Fruit fly (Drosophila melanogaster): ENCODE results near the gene RunxB.

Gene RunxB

dm6 chrX:20511382-20511853 lies 26.9 kb upstream of the RunxB start, which contains the start of gene CG1812:
Gene CG1812 (plus strand): TSS chrX:20511544.
- TF ChIP-seq CG7101 (tag; optimal IDR thresholded peaks at IDR 0.05) = peak; percentile 47
- TF ChIP-seq cic (GFP tag; optimal IDR thresholded peaks at IDR 0.05) = no peak
- no peak for TF ChIP-seq CG1620 (GFP tag; optimal IDR thresholded peaks at IDR 0.05)
- TF ChIP-seq cnc (optimal IDR thresholded peaks at IDR 0.05) = no peak
- TF ChIP-seq CG11617 (GFP tag; optimal IDR thresholded peaks at IDR 0.05) = peak; percentile 19
- peak; percentile 32 for TF ChIP-seq tj (GFP tag; optimal IDR thresholded peaks at IDR 0.05)
- peak; percentile 41 for TF ChIP-seq Mnt (GFP tag; optimal IDR thresholded peaks at IDR 0.05)
- peak; percentile 11 for TF ChIP-seq CG7045 (GFP tag; optimal IDR thresholded peaks at IDR 0.05)
- TF ChIP-seq ovo (GFP tag; optimal IDR thresholded peaks at IDR 0.05) = peak; percentile 30
- TF ChIP-seq CG14711 (tag; optimal IDR thresholded peaks at IDR 0.05) = peak; percentile 14
- TF ChIP-seq CG5204 (GFP tag; optimal IDR thresholded peaks at IDR 0.05) = no peak
- TF ChIP-seq toe (GFP tag; optimal IDR thresholded peaks at IDR 0.05) = no peak
- peak; percentile 14 for TF ChIP-seq pad (GFP tag; optimal IDR thresholded peaks at IDR 0.05)
- TF ChIP-seq Crg-1 (GFP tag; optimal IDR thresholded peaks at IDR 0.05) = no peak
- TF ChIP-seq CG33017 (tag; optimal IDR thresholded peaks at IDR 0.05) = no peak
- TF ChIP-seq CG12768 (GFP tag; optimal IDR thresholded peaks at IDR 0.05) = peak; percentile 17
- TF ChIP-seq Hr96 (GFP tag; optimal IDR thresholded peaks at IDR 0.05) = no peak
- no peak for TF ChIP-seq kay (GFP tag; ENCODE audit: borderline replicate concordance)
- TF ChIP-seq Clk (GFP tag; optimal IDR thresholded peaks at IDR 0.05) = no peak
- TF ChIP-seq bab1 (GFP tag; optimal IDR thresholded peaks at IDR 0.05) = peak; percentile 55

- TF ChIP-seq CG11617 (GFP tag; optimal IDR thresholded peaks at IDR 0.05) (no peak), Mnt (GFP tag; optimal IDR thresholded peaks at IDR 0.05) (no peak), toe (GFP tag; optimal IDR thresholded peaks at IDR 0.05) (no peak), CG12768 (GFP tag; optimal IDR thresholded peaks at IDR 0.05) (no peak), pad (GFP tag; optimal IDR thresholded peaks at IDR 0.05) (no peak), Hr96 (GFP tag; optimal IDR thresholded peaks at IDR 0.05) (no peak), tj (GFP tag; optimal IDR thresholded peaks at IDR 0.05) (no peak), CG1620 (GFP tag; optimal IDR thresholded peaks at IDR 0.05) (no peak), cnc (optimal IDR thresholded peaks at IDR 0.05) (no peak), CG33017 (tag; optimal IDR thresholded peaks at IDR 0.05) (no peak), CG7101 (tag; optimal IDR thresholded peaks at IDR 0.05) (no peak), ovo (GFP tag; optimal IDR thresholded peaks at IDR 0.05) (no peak), CG7045 (GFP tag; optimal IDR thresholded peaks at IDR 0.05) (no peak), Clk (GFP tag; optimal IDR thresholded peaks at IDR 0.05) (no peak), CG14711 (tag; optimal IDR thresholded peaks at IDR 0.05) (no peak)
These were observed 20.1 kb upstream of the RunxB start for dm6 chrX:20518210-20518609.

dm6 chrX:20519049-20519448 lies 19.2 kb upstream of the RunxB start:
- TF ChIP-seq Crg-1 (GFP tag; optimal IDR thresholded peaks at IDR 0.05) = no peak
- TF ChIP-seq CG14711 (tag; optimal IDR thresholded peaks at IDR 0.05) = peak; percentile 29
- no peak for TF ChIP-seq pad (GFP tag; optimal IDR thresholded peaks at IDR 0.05)
- no peak for TF ChIP-seq ovo (GFP tag; optimal IDR thresholded peaks at IDR 0.05)
- TF ChIP-seq CG7045 (GFP tag; optimal IDR thresholded peaks at IDR 0.05) = peak; percentile 19
- TF ChIP-seq CG12768 (GFP tag; optimal IDR thresholded peaks at IDR 0.05) = no peak
- TF ChIP-seq CG5204 (GFP tag; optimal IDR thresholded peaks at IDR 0.05) = peak; percentile 43
- TF ChIP-seq CG11617 (GFP tag; optimal IDR thresholded peaks at IDR 0.05) = no peak
- no peak for TF ChIP-seq kay (GFP tag; ENCODE audit: borderline replicate concordance)
- peak; percentile 24 for TF ChIP-seq toe (GFP tag; optimal IDR thresholded peaks at IDR 0.05)
- no peak for TF ChIP-seq Mnt (GFP tag; optimal IDR thresholded peaks at IDR 0.05)
- TF ChIP-seq CG1620 (GFP tag; optimal IDR thresholded peaks at IDR 0.05) = no peak
- TF ChIP-seq CG7101 (tag; optimal IDR thresholded peaks at IDR 0.05) = peak; percentile 47
- TF ChIP-seq Hr96 (GFP tag; optimal IDR thresholded peaks at IDR 0.05) = peak; percentile 53

DNA sequence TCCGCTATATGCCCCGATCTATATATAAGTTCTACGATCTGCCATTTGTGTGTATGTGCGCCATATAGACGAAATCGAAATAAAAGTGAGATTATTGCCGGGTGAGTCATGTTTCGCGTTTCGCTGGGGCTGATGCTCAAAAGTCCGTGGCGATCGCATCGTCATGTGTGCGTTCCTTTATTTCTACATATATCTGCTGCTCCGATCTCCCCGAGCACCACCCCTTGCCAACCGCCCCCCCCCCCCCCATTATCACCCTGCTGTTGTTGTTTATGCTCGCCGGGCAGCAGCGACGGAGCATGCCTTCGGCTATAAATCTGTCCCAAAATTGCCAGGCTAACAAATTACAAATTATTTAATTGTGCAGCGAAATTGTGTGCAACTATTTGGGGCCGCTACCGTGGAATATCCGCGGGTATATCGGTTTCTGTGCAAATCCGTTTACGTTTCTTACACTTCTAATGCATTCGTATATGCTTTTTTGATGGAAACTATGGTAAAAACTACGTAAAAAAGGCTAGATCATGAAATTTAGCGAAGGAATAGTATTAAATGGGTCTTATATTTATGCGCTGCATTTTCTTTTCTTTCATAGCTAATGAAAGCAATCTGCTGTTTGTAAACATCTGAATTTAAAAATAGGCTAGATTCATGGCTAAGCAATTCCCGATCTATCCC lies 18.5 kb upstream of the RunxB start:
- TF ChIP-seq toe (GFP tag; optimal IDR thresholded peaks at IDR 0.05) (no peak), CG7101 (tag; optimal IDR thresholded peaks at IDR 0.05) (no peak), CG5204 (GFP tag; optimal IDR thresholded peaks at IDR 0.05) (no peak), pad (GFP tag; optimal IDR thresholded peaks at IDR 0.05) (no peak), CG14711 (tag; optimal IDR thresholded peaks at IDR 0.05) (no peak), Hr96 (GFP tag; optimal IDR thresholded peaks at IDR 0.05) (no peak), CG12768 (GFP tag; optimal IDR thresholded peaks at IDR 0.05) (no peak), kay (GFP tag; ENCODE audit: borderline replicate concordance) (no peak), Clk (GFP tag; optimal IDR thresholded peaks at IDR 0.05) (no peak), bab1 (GFP tag; optimal IDR thresholded peaks at IDR 0.05) (no peak), Mnt (GFP tag; optimal IDR thresholded peaks at IDR 0.05) (no peak), CG11617 (GFP tag; optimal IDR thresholded peaks at IDR 0.05) (no peak), CG1620 (GFP tag; optimal IDR thresholded peaks at IDR 0.05) (no peak)

DNA sequence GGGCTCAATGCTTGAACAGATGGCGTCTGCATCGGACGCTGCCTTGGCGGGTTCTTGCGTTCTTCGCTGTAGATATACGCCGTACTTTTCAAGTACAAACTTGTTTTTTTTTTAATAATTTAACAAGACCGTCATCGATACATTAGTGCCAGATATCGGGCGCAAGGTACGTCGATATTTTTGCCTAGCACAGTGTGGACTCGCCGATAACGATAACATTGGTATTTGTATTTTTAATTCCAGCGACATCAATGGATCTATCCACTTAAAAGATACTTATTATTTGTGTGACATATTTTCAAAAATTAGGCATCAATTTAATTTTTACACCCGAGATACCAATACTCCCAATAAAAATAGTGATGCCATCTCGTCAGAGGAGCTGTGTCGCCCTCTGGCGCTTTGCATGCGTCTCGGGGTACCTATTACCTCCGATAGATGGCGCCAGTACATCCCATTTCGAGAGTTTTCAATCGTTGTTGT lies 13.5 kb upstream of the RunxB start, which contains the start of gene Tak1:
Gene Tak1 (minus strand): TSS at position 175 of the 483 bp plus-strand sequence.
- no peak for TF ChIP-seq CG5204 (GFP tag; optimal IDR thresholded peaks at IDR 0.05)
- no peak for TF ChIP-seq cic (GFP tag; optimal IDR thresholded peaks at IDR 0.05)
- peak; percentile 3 for TF ChIP-seq tj (GFP tag; optimal IDR thresholded peaks at IDR 0.05)
- TF ChIP-seq kay (GFP tag; ENCODE audit: borderline replicate concordance) = no peak
- TF ChIP-seq CG12768 (GFP tag; optimal IDR thresholded peaks at IDR 0.05) = no peak
- TF ChIP-seq CG1620 (GFP tag; optimal IDR thresholded peaks at IDR 0.05) = peak; percentile 72
- peak; percentile 42 for TF ChIP-seq CG7101 (tag; optimal IDR thresholded peaks at IDR 0.05)
- peak; percentile 45 for TF ChIP-seq ovo (GFP tag; optimal IDR thresholded peaks at IDR 0.05)
- TF ChIP-seq CG7045 (GFP tag; optimal IDR thresholded peaks at IDR 0.05) = no peak
- no peak for TF ChIP-seq CG11617 (GFP tag; optimal IDR thresholded peaks at IDR 0.05)
- no peak for TF ChIP-seq cnc (optimal IDR thresholded peaks at IDR 0.05)
- TF ChIP-seq toe (GFP tag; optimal IDR thresholded peaks at IDR 0.05) = peak; percentile 37
- TF ChIP-seq Hr96 (GFP tag; optimal IDR thresholded peaks at IDR 0.05) = peak; percentile 75
- TF ChIP-seq CG33017 (tag; optimal IDR thresholded peaks at IDR 0.05) = no peak
- peak; percentile 72 for TF ChIP-seq bab1 (GFP tag; optimal IDR thresholded peaks at IDR 0.05)
- TF ChIP-seq CG14711 (tag; optimal IDR thresholded peaks at IDR 0.05) = no peak
- TF ChIP-seq pad (GFP tag; optimal IDR thresholded peaks at IDR 0.05) = peak; percentile 55
- TF ChIP-seq Clk (GFP tag; optimal IDR thresholded peaks at IDR 0.05) = no peak
- peak; percentile 22 for TF ChIP-seq Mnt (GFP tag; optimal IDR thresholded peaks at IDR 0.05)
- TF ChIP-seq Crg-1 (GFP tag; optimal IDR thresholded peaks at IDR 0.05) = peak; percentile 10
